Fruit fly (Drosophila melanogaster): ENCODE results near the gene MED30.
A peak's percentile ranks its signal among the peaks of the same experiment; 100 is the strongest.

Gene MED30

DNA sequence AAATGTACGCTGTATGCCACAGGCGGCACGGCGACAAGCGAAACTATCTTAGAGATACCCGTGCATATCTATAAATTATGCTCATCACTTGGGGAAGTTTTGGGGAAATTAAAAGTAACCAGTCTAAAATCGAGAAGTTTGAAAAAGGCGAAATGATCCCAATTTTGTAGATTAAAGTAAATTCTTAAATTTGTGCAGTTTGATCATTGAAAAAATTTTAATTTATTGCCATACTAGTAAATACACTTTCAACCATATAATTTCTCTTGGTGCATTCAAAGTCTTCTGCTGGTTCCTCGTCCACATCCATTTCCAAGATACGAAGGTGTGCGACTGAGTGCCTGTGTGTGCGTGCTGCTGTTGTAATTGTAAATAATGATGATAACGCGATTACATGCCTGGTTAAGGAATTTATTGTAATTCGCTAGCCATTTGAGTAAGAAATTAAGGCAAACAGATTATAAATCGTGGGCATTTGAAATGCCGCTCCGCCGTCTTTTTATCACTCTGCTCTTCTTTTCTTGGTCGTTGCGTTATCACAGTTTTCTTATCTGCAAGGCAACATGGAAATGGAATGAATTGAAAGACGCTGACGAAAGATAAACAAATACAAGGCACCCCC is 38.4 kb downstream of the MED30 start (continued):
- TF ChIP-seq Blimp-1 (GFP tag; optimal IDR thresholded peaks at IDR 0.05) (peak; percentile 91), crol (GFP tag; IDR thresholded peaks at IDR 0.05) (peak; percentile 38; the same call in 1 of the 2 replicates), CG3847 (GFP tag; IDR thresholded peaks at IDR 0.05) (peak; percentile 66), fd3F (GFP tag; optimal IDR thresholded peaks at IDR 0.05) (peak; percentile 68), CG17328 (GFP tag; IDR thresholded peaks at IDR 0.05) (peak; percentile 92), danr (GFP tag; IDR thresholded peaks at IDR 0.05) (peak; percentile 48; the same call in 1 of the 2 replicates), cg (GFP tag; optimal IDR thresholded peaks at IDR 0.05) (peak; percentile 46), Sry-δ (GFP tag; optimal IDR thresholded peaks at IDR 0.05) (peak; percentile 58), CG33557 (GFP tag; optimal IDR thresholded peaks at IDR 0.05) (peak; percentile 63), zfh2 (GFP tag; optimal IDR thresholded peaks at IDR 0.05) (no peak), CG6854 (GFP tag; optimal IDR thresholded peaks at IDR 0.05) (peak; percentile 29), lmd (GFP tag; IDR thresholded peaks at IDR 0.05) (peak; percentile 90), CG13424 (tag; optimal IDR thresholded peaks at IDR 0.05) (peak; percentile 88), cwo (GFP tag; optimal IDR thresholded peaks at IDR 0.05) (peak; percentile 73), pan (optimal IDR thresholded peaks at IDR 0.05) (no peak), pan (GFP tag; optimal IDR thresholded peaks at IDR 0.05 in 1 of 2, IDR thresholded peaks at IDR 0.05 in 1 of 2) (peak in 1 of 2 experiments; percentile 94), Ptx1 (GFP tag; IDR thresholded peaks at IDR 0.05) (peak; percentile 93), salm (tag; optimal IDR thresholded peaks at IDR 0.05) (peak; percentile 80), CG8281 (tag; optimal IDR thresholded peaks at IDR 0.05) (peak; percentile 68), CG10366 (GFP tag; IDR thresholded peaks at IDR 0.05) (peak; percentile 90), inv (GFP tag; IDR thresholded peaks at IDR 0.05; ENCODE audit: partially characterized antibody) (no peak), pb (GFP tag; optimal IDR thresholded peaks at IDR 0.05) (peak; percentile 68), NC2α (GFP tag; optimal IDR thresholded peaks at IDR 0.05) (peak; percentile 78), CG18599 (GFP tag; optimal IDR thresholded peaks at IDR 0.05) (peak; percentile 85), vvl (GFP tag; IDR thresholded peaks at IDR 0.05) (peak; percentile 92), CG18476 (GFP tag; optimal IDR thresholded peaks at IDR 0.05) (peak; percentile 87), Gug (GFP tag; IDR thresholded peaks at IDR 0.05) (peak; percentile 52; the same call in 2 of the 4 replicates), Six4 (GFP tag; optimal IDR thresholded peaks at IDR 0.05) (peak; percentile 74), sug (tag; optimal IDR thresholded peaks at IDR 0.05) (peak; percentile 16), ewg (GFP tag; optimal IDR thresholded peaks at IDR 0.05) (peak; percentile 79), HmgD (GFP tag; optimal IDR thresholded peaks at IDR 0.05) (peak; percentile 55), CG14710 (tag; optimal IDR thresholded peaks at IDR 0.05) (peak; percentile 88), corto (GFP tag; optimal IDR thresholded peaks at IDR 0.05) (no peak), NFAT (GFP tag; IDR thresholded peaks at IDR 0.05) (no peak), cas (GFP tag; IDR thresholded peaks at IDR 0.05) (peak; percentile 36; the same call in 1 of the 2 replicates), her (GFP tag; optimal IDR thresholded peaks at IDR 0.05) (peak; percentile 72), CG13894 (tag; optimal IDR thresholded peaks at IDR 0.05) (no peak), zfh1 (GFP tag; IDR thresholded peaks at IDR 0.05) (peak; percentile 90), CG4360 (GFP tag; IDR thresholded peaks at IDR 0.05) (peak; percentile 51; the same call in 1 of the 2 replicates), Ets65A (GFP tag) (peak; percentile 95), Ssrp (tag; optimal IDR thresholded peaks at IDR 0.05) (peak; percentile 88), pros (GFP tag; optimal IDR thresholded peaks at IDR 0.05) (peak; percentile 75), Bteb2 (GFP tag; optimal IDR thresholded peaks at IDR 0.05) (peak; percentile 86), CG2120 (GFP tag; optimal IDR thresholded peaks at IDR 0.05) (peak; percentile 69), Abd-B (GFP tag; optimal IDR thresholded peaks at IDR 0.05) (peak; percentile 81), ssp (GFP tag; IDR thresholded peaks at IDR 0.05) (peak; percentile 77), Med (GFP tag) (peak; percentile 94)

Data from whole organism, embryonic.